Fruit fly (Drosophila melanogaster): ENCODE measurements around the gene CG13032.

dm6 chr3L:16713446-16714192 lies 39.9 kb downstream of the CG13032 start:
- TF ChIP-seq Ets98B (GFP tag; IDR thresholded peaks at IDR 0.05) (no peak), CG32121 (GFP tag; IDR thresholded peaks at IDR 0.05) (no peak), Pif1A (GFP tag; optimal IDR thresholded peaks at IDR 0.05) (no peak), CG9948 (tag; optimal IDR thresholded peaks at IDR 0.05) (no peak), CG13204 (GFP tag; optimal IDR thresholded peaks at IDR 0.05) (no peak), EcR (GFP tag; optimal IDR thresholded peaks at IDR 0.05) (no peak)
